Fruit fly (Drosophila melanogaster): ENCODE data around the gene Chc.
"Not testable (repeated sequence)": the region's sequence is repeated elsewhere in the genome, so short reads cannot be mapped to it uniquely, and the experiment has no call there.

The Chc gene

dm6 chrX:15802880-15803650 is 32.2 kb downstream of the Chc start:
- TF ChIP-seq pan (optimal IDR thresholded peaks at IDR 0.05) (no peak), usp (GFP tag; optimal IDR thresholded peaks at IDR 0.05) (no peak), psq (optimal IDR thresholded peaks at IDR 0.05) (no peak), Dll (optimal IDR thresholded peaks at IDR 0.05) (no peak)

- not testable (repeated sequence) for TF ChIP-seq CG8478 (optimal IDR thresholded peaks at IDR 0.05); EcR (GFP tag; optimal IDR thresholded peaks at IDR 0.05); pan (optimal IDR thresholded peaks at IDR 0.05)
These were observed 36.2 kb downstream of the Chc start, which contains the start of the genes sordd2 and CG15602 for dm6 chrX:15799085-15799557. Gene sordd2, minus strand, starts transcription at chrX:15799162. Gene CG15602, plus strand, starts transcription at chrX:15799426.

dm6 chrX:15795951-15796443 is 39.3 kb downstream of the Chc start, which contains the start of gene sordd1:
Gene sordd1, minus strand, starts transcription at chrX:15796028.
- TF ChIP-seq CG8478 (optimal IDR thresholded peaks at IDR 0.05); EcR (GFP tag; optimal IDR thresholded peaks at IDR 0.05); pan (optimal IDR thresholded peaks at IDR 0.05): not testable (repeated sequence)

- TF ChIP-seq Dll (optimal IDR thresholded peaks at IDR 0.05) (no peak), EcR (GFP tag; optimal IDR thresholded peaks at IDR 0.05) (no peak), CG8478 (optimal IDR thresholded peaks at IDR 0.05) (no peak), usp (GFP tag; optimal IDR thresholded peaks at IDR 0.05) (no peak), psq (optimal IDR thresholded peaks at IDR 0.05) (no peak)
These were observed 46.8 kb downstream of the Chc start, which contains the start of gene Rhp for dm6 chrX:15788235-15789187. Gene Rhp, plus strand, starts transcription at chrX:15788897.

dm6 chrX:15786242-15786641 is 49.0 kb downstream of the Chc start:
- no peak for TF ChIP-seq Dll (optimal IDR thresholded peaks at IDR 0.05)
- no peak for TF ChIP-seq usp (GFP tag; optimal IDR thresholded peaks at IDR 0.05)
- TF ChIP-seq psq (optimal IDR thresholded peaks at IDR 0.05), result no peak
- TF ChIP-seq pan (optimal IDR thresholded peaks at IDR 0.05), result no peak
- TF ChIP-seq CG8478 (optimal IDR thresholded peaks at IDR 0.05), result no peak
- no peak for TF ChIP-seq EcR (GFP tag; optimal IDR thresholded peaks at IDR 0.05)

- TF ChIP-seq EcR (GFP tag; optimal IDR thresholded peaks at IDR 0.05), result no peak
- no peak for TF ChIP-seq pan (optimal IDR thresholded peaks at IDR 0.05)
- no peak for TF ChIP-seq usp (GFP tag; optimal IDR thresholded peaks at IDR 0.05)
- TF ChIP-seq Dll (optimal IDR thresholded peaks at IDR 0.05), result no peak
- no peak for TF ChIP-seq CG8478 (optimal IDR thresholded peaks at IDR 0.05)
- TF ChIP-seq psq (optimal IDR thresholded peaks at IDR 0.05), result no peak
These were observed 49.7 kb downstream of the Chc start, which contains the start of the genes Paf-AHalpha and mRpS30 for dm6 chrX:15785429-15786239. Gene Paf-AHalpha, minus strand, starts transcription at chrX:15785583. Gene mRpS30, plus strand, starts transcription at chrX:15786047.

dm6 chrX:15783610-15784009 is 51.7 kb downstream of the Chc start, which contains the start of gene Efhc1.1:
Gene Efhc1.1, minus strand, starts transcription at chrX:15783710.
- no peak for TF ChIP-seq EcR (GFP tag; optimal IDR thresholded peaks at IDR 0.05)
- no peak for TF ChIP-seq Dll (optimal IDR thresholded peaks at IDR 0.05)
- no peak for TF ChIP-seq pan (optimal IDR thresholded peaks at IDR 0.05)
- no peak for TF ChIP-seq psq (optimal IDR thresholded peaks at IDR 0.05)
- no peak for TF ChIP-seq CG8478 (optimal IDR thresholded peaks at IDR 0.05)
- TF ChIP-seq usp (GFP tag; optimal IDR thresholded peaks at IDR 0.05), result no peak

dm6 chrX:15778846-15779245 is 56.4 kb downstream of the Chc start, which contains the start of gene CG43673:
Gene CG43673, plus strand, starts transcription at chrX:15779146.
- TF ChIP-seq psq (optimal IDR thresholded peaks at IDR 0.05) (no peak), pan (optimal IDR thresholded peaks at IDR 0.05) (no peak), usp (GFP tag; optimal IDR thresholded peaks at IDR 0.05) (no peak), EcR (GFP tag; optimal IDR thresholded peaks at IDR 0.05) (no peak), Dll (optimal IDR thresholded peaks at IDR 0.05) (no peak), CG8478 (optimal IDR thresholded peaks at IDR 0.05) (no peak)

Measured in whole organism.